Fruit fly (Drosophila melanogaster): ENCODE data around the gene CG31342.

CG31342 gene

DNA sequence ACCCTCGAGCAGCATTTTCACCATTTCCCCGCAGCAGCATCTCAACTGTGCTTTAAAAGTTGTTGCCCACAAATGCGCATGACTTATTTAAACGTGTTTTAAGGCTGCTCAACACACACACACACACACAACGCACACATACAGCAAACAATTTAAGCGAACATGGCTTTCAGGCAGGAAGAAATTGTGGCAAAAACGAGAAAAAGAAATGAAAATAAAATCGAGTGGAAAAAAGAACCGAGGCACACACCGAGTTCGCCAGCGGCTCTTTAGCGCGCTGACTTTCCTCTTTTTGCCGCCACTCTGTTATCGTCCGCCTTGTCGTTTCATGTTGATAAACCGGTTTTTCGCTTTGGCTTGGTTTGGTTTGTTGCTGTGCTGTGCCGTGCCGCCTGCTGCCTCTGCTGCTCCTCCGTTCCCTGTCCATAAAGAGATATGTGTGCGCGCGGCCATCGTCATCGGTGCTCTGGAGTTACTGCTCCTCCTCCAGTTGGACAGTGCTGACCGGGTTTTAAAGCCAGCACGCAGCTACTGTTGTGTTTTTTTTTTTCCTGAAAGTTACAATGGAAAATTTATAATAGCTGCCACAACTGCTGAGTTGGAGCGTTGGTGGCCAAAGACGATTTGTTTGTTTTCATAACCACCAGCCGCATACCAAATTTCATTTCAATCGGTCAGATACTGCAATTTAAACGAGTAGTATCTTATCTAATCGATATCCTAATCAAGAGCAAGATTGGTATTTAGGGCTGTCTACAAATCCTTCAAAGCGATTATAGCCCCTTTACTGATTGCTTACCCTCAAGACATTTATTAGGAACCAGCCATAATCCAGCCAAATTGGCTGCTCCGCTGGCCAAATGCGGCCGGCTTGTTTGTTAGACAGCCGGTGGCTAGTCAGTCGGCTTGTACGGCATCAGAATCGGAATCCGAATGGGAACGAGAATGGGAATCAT, 30.2 kb downstream of the CG31342 start (continued):
- TF ChIP-seq CG33557 (GFP tag; optimal IDR thresholded peaks at IDR 0.05) (no peak), Side (GFP tag; optimal IDR thresholded peaks at IDR 0.05) (no peak), tll (GFP tag; optimal IDR thresholded peaks at IDR 0.05) (no peak)

DNA sequence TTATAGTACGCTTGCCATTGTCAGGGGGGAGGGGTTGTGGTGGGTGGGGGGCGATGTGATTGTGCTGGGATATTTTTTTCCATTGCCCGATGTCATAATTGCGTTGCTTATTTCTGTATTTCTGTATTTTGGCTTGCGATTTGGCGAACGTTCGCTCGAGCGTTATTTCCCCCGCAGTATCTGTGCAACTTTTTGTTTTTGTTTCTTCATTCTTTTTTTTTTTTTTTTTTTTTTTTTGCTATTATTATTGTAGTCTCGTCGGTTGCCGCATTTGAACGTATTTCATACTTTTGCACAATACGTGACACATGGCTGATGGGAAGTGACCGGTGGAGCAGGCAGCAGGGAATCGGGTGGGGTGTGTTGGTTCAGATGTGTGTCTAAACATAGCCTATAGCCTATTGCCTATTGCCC, 31.8 kb downstream of the CG31342 start:
- peak; percentile 92 for TF ChIP-seq chinmo (GFP tag; IDR thresholded peaks at IDR 0.05; ENCODE audit: partially characterized antibody)
- TF ChIP-seq NC2α (GFP tag; optimal IDR thresholded peaks at IDR 0.05): no peak
- TF ChIP-seq CG10543 (GFP tag; optimal IDR thresholded peaks at IDR 0.05): peak; percentile 62
- TF ChIP-seq CG32772 (GFP tag; IDR thresholded peaks at IDR 0.05): peak; percentile 39; the same call in 1 of the 2 replicates
- TF ChIP-seq Pdp1 (GFP tag; optimal IDR thresholded peaks at IDR 0.05): peak in 1 of 2 experiments; percentile 65
- TF ChIP-seq sug (tag; optimal IDR thresholded peaks at IDR 0.05): peak; percentile 23
- peak; percentile 35 for TF ChIP-seq lab (GFP tag; optimal IDR thresholded peaks at IDR 0.05)
- peak; percentile 73; the same call in 1 of the 2 replicates for TF ChIP-seq NFAT (GFP tag; IDR thresholded peaks at IDR 0.05)
- TF ChIP-seq Adf1 (GFP tag; IDR thresholded peaks at IDR 0.05): 0 out of 2 replicates have a peak, but pooled peaks have one; percentile 9
- TF ChIP-seq crp (GFP tag; optimal IDR thresholded peaks at IDR 0.05): no peak
- peak; percentile 9 for TF ChIP-seq cwo (GFP tag; optimal IDR thresholded peaks at IDR 0.05)
- peak; percentile 43 for TF ChIP-seq Drgx (GFP tag; IDR thresholded peaks at IDR 0.05)
- TF ChIP-seq rib (GFP tag; IDR thresholded peaks at IDR 0.05): peak; percentile 67; the same call in 1 of the 2 replicates
- 0 out of 3 replicates have a peak, but pooled peaks have one; percentile 13 for TF ChIP-seq C15 (GFP tag; IDR thresholded peaks at IDR 0.05)
- peak; percentile 47 for TF ChIP-seq CG9932 (GFP tag; IDR thresholded peaks at IDR 0.05)
- TF ChIP-seq crol (GFP tag; IDR thresholded peaks at IDR 0.05): peak; percentile 78
- TF ChIP-seq sens (GFP tag): no peak
- TF ChIP-seq cato (GFP tag; optimal IDR thresholded peaks at IDR 0.05; ENCODE audit: borderline replicate concordance): no peak

DNA sequence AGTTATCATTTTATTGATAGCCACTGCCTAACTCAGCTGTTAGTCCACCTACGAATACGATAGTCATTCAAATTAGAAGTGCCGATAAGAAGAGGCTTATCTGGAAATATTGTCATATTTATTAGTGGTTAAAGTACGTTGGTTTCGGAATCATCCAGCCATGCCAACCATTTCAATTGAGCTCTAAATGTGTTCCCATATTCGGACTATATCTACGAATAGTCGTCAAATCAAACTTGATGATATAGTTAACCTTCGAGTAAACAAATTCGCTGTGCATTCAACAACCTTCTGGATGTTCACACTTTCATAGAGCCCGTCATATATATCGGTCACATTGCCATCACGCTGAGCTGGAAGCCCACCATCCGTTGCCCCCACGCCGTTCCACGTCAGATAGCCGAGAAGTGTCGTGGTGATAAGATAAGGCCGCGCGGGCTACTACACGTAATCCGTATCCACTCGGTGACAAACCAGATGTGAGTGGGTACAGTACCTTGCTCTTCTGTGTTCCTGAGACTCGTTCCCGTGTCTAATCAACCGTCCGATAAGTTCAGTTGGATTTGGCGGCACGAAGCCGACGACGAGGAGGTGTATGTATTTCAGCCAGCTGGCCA, 32.6 kb downstream of the CG31342 start:
- TF ChIP-seq fu2 (GFP tag; optimal IDR thresholded peaks at IDR 0.05) (no peak), Dp (GFP tag; optimal IDR thresholded peaks at IDR 0.05) (no peak), Hey (tag; optimal IDR thresholded peaks at IDR 0.05) (peak; percentile 4), pfk (GFP tag; optimal IDR thresholded peaks at IDR 0.05) (peak; percentile 1), Aef1 (GFP tag; IDR thresholded peaks at IDR 0.05) (no peak), ftz-f1 (GFP tag; optimal IDR thresholded peaks at IDR 0.05) (peak; percentile 7), Dbx (GFP tag; IDR thresholded peaks at IDR 0.05) (0 out of 3 replicates have a peak, but pooled peaks have one; percentile 43), CG34376 (GFP tag; optimal IDR thresholded peaks at IDR 0.05) (peak; percentile 66), CG1603 (tag; optimal IDR thresholded peaks at IDR 0.05) (no peak), MBD-R2 (GFP tag; IDR thresholded peaks at IDR 0.05) (no peak), crol (GFP tag; IDR thresholded peaks at IDR 0.05) (peak; percentile 21; the same call in 1 of the 2 replicates), CG6175 (GFP tag; IDR thresholded peaks at IDR 0.05) (peak; percentile 67; the same call in 2 of the 3 replicates), sob (GFP tag; IDR thresholded peaks at IDR 0.05) (no peak), CG6254 (GFP tag; optimal IDR thresholded peaks at IDR 0.05) (peak; percentile 42), lov (optimal IDR thresholded peaks at IDR 0.05) (no peak), lov (GFP tag; IDR thresholded peaks at IDR 0.05) (no peak), gsb (GFP tag; IDR thresholded peaks at IDR 0.05) (no peak), exex (tag; optimal IDR thresholded peaks at IDR 0.05) (peak; percentile 90), Nf-YB (GFP tag; optimal IDR thresholded peaks at IDR 0.05) (no peak), CG7928 (GFP tag; optimal IDR thresholded peaks at IDR 0.05) (no peak), Xrp1 (GFP tag; IDR thresholded peaks at IDR 0.05) (no peak), Sox102F (GFP tag; optimal IDR thresholded peaks at IDR 0.05) (no peak), CG8944 (GFP tag; optimal IDR thresholded peaks at IDR 0.05) (no peak), CG10543 (GFP tag; optimal IDR thresholded peaks at IDR 0.05) (peak; percentile 69), zen (tag; optimal IDR thresholded peaks at IDR 0.05) (no peak), bab2 (GFP tag; optimal IDR thresholded peaks at IDR 0.05) (no peak)
